Fruit fly (Drosophila melanogaster): Measurements from ENCODE around the gene mfrn.

The mfrn gene

DNA sequence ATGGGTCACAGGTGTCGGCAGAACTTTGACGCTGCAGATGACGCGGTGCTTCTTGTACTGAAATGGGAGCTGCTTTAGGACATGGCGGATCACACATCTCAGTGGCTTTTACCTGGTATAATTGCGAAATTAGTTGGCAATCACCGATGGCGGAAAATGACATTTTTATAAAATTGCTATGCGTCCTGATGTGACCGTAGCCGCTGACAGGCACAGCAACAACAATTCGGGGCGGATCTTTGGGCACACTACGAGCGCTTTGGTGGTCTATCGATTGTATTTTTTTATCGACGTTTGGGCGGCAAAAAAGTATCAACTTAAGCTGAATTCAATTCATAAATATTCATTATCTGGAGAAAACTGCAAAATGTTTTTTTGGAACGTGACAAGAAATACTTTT, 6.1 kb upstream of the mfrn start, which contains the start of gene CG4951:
Gene CG4951 (minus strand): TSS at position 223 of the 400 bp plus-strand sequence.
- TF ChIP-seq Abd-B (GFP tag; optimal IDR thresholded peaks at IDR 0.05) (no peak), Myc (optimal IDR thresholded peaks at IDR 0.05) (no peak), psq (GFP tag; optimal IDR thresholded peaks at IDR 0.05) (no peak), jim (GFP tag; optimal IDR thresholded peaks at IDR 0.05) (no peak), rgr (GFP tag; optimal IDR thresholded peaks at IDR 0.05) (no peak), CrebA (GFP tag; optimal IDR thresholded peaks at IDR 0.05; ENCODE audit: borderline replicate concordance) (no peak)

DNA sequence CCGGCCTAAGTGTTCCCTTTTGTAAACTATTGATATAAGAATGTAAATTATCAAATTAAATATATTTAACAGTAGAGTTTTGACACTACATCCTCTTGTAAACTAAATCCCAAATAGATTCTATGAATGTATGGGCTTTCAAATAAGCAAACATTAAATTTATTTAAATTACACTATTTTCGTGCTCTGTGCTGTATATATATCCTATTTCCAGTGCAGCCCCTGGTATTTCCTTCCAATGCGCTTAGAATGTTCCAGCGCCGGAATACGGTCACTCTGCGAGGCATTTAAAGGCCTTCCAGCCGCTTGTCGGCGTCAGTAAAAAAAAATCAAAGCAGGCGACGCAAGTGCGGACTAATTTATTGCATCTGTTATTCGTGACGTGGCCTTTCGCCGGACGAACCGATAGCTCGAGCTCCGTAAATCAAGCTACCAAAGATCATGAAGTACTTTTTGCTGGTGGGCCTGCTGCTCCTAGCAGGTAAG, 643 bp upstream of the mfrn start, which contains the start of gene Gp93:
Gene Gp93 (plus strand): TSS at position 291 of the 486 bp plus-strand sequence.
- TF ChIP-seq Rel (GFP tag; optimal IDR thresholded peaks at IDR 0.05) (no peak), Rel (tag; optimal IDR thresholded peaks at IDR 0.05) (peak; percentile 34), Dif (GFP tag; optimal IDR thresholded peaks at IDR 0.05; ENCODE audit: partially characterized antibody) (peak; percentile 38), ey (GFP tag; optimal IDR thresholded peaks at IDR 0.05) (peak; percentile 44), psq (GFP tag; optimal IDR thresholded peaks at IDR 0.05) (peak; percentile 27), HLH106 (tag; optimal IDR thresholded peaks at IDR 0.05) (peak; percentile 74), dsf (GFP tag; optimal IDR thresholded peaks at IDR 0.05; ENCODE audit: borderline replicate concordance) (no peak), br (GFP tag; optimal IDR thresholded peaks at IDR 0.05) (no peak), GATAd (GFP tag; optimal IDR thresholded peaks at IDR 0.05) (no peak), CG9705 (GFP tag; optimal IDR thresholded peaks at IDR 0.05) (peak; percentile 45), Dfd (GFP tag; optimal IDR thresholded peaks at IDR 0.05) (no peak), Sp1 (GFP tag; optimal IDR thresholded peaks at IDR 0.05) (peak; percentile 69), OdsH (GFP tag; optimal IDR thresholded peaks at IDR 0.05) (peak; percentile 39), Vsx2 (GFP tag; optimal IDR thresholded peaks at IDR 0.05; ENCODE audit: partially characterized antibody) (no peak), Hr83 (GFP tag; optimal IDR thresholded peaks at IDR 0.05; ENCODE audit: poor library complexity, severe bottlenecking) (peak; percentile 41)

DNA sequence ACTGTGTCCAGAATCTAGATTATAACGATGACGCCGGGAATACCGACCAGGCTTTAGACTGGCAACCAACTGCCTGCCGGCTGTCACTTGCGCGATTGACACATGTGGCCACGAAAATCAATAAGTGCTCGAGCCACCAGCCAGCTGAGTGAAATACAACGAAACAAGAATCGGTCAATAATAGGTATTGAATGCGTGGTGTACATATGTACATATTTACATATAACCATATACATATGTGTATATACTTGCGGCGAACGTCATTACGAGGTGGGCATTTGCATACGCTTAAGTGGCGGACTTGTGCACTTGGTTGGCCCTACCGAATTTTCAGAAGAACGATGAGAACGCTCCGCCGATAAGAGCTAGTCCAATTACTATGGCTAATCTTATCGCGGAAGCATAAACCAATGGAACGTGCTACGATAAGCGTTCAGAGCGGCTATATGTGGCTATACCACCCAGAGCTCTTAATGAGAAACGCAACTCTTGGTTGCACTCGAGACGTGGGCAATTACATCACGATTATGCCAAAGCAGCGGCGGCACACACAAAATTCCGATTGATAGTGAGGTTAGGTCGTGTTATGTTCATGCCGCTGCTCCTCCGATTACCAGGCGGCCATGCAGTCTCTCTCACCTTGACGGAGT, 1.1 kb downstream of the mfrn start:
- peak; percentile 48 for TF ChIP-seq h (GFP tag; optimal IDR thresholded peaks at IDR 0.05)
- TF ChIP-seq CG9705 (GFP tag; optimal IDR thresholded peaks at IDR 0.05), result no peak
- TF ChIP-seq rgr (GFP tag; optimal IDR thresholded peaks at IDR 0.05), result peak; percentile 47
- TF ChIP-seq psq (GFP tag; optimal IDR thresholded peaks at IDR 0.05), result no peak

DNA sequence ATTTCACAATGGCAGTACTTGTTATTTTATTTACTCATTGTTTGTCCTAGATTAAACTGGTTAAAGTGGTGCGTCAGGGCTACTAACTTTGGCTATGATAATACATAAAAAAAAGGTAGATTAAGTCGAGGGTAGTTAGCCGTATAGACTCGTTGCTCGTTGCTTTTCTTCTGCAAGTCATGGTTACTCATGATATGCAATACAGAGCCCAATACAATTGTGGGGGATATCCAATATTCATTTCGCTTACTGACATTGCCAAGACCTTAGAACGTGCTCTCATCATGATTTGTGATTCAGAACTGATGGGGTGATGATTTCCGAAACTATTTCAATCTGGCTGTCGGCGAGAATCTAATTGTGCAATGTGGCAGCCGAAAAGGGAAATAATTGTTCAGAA, 2.4 kb downstream of the mfrn start:
- TF ChIP-seq Dif (GFP tag; optimal IDR thresholded peaks at IDR 0.05; ENCODE audit: partially characterized antibody) (no peak), h (GFP tag; optimal IDR thresholded peaks at IDR 0.05) (no peak), Rel (GFP tag; optimal IDR thresholded peaks at IDR 0.05) (no peak), Rel (tag; optimal IDR thresholded peaks at IDR 0.05) (peak; percentile 88)

DNA sequence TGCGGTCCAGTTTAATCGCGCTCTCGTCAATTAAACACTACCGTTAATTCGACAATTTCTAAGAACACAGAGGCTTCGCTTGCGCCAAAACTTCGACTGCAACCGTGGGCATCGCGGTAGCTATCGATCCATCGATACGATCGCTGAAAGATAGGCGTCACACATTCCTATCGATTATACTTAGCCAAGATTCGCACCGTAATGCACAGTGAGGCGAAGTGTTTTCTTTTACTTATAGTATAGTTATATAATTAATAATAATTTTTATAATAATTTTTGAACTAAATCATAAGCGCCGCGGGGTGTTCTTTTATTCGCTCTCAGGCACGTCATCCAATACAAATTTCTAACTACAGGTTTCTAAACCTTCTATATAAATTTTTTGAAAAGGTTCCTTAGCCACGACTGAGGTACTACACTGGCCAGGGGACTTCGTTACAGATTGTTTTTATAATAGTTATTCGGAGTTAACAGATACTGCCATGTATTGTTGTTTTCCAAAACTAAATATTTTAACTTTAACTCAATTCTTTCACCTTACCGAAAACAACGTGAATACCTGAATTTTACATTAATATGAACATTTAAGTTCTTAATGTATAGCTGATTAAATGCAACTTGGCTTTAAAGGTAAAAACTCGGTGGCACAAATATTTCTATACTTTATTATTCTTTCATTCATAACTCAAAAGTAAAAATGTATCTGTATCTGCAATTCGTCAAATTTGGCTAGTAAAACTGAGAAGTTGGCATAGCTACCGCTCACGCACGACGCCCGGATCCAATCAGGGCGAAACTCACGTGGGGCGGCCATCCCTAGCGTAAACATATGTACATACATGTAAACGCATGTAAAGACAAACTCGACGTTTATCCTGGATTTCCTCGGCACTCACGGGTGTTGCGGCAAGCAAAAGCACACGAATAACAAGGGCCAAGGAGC, 9.8 kb downstream of the mfrn start, which contains the start of the genes NSD and BOD1:
Gene NSD (minus strand): TSS at position 102 of the 943 bp plus-strand sequence.
Gene BOD1 (plus strand): TSS at position 494 of the 943 bp plus-strand sequence.
- no peak for TF ChIP-seq dmrt93B (GFP tag; optimal IDR thresholded peaks at IDR 0.05)
- TF ChIP-seq sv (GFP tag; optimal IDR thresholded peaks at IDR 0.05), result peak; percentile 9
- TF ChIP-seq rgr (GFP tag; optimal IDR thresholded peaks at IDR 0.05), result peak; percentile 23
- TF ChIP-seq usp (GFP tag; optimal IDR thresholded peaks at IDR 0.05), result no peak
- no peak for TF ChIP-seq fru (GFP tag; optimal IDR thresholded peaks at IDR 0.05)
- TF ChIP-seq Dif (GFP tag; optimal IDR thresholded peaks at IDR 0.05; ENCODE audit: partially characterized antibody), result peak; percentile 11
- peak in 1 of 2 experiments; percentile 57 for TF ChIP-seq foxo (GFP tag; optimal IDR thresholded peaks at IDR 0.05)
- TF ChIP-seq Hr83 (GFP tag; optimal IDR thresholded peaks at IDR 0.05; ENCODE audit: poor library complexity, severe bottlenecking), result peak; percentile 78
- no peak for TF ChIP-seq brk (GFP tag; optimal IDR thresholded peaks at IDR 0.05)
- peak; percentile 13 for TF ChIP-seq br (GFP tag; optimal IDR thresholded peaks at IDR 0.05)
- peak; percentile 1 for TF ChIP-seq jim (GFP tag; optimal IDR thresholded peaks at IDR 0.05)
- TF ChIP-seq tai (GFP tag; optimal IDR thresholded peaks at IDR 0.05), result no peak
- TF ChIP-seq dl (GFP tag; optimal IDR thresholded peaks at IDR 0.05; ENCODE audit: insufficient read depth in 1 of 2, partially characterized antibody in 2 of 2), result no peak
- no peak for TF ChIP-seq Rel (GFP tag; optimal IDR thresholded peaks at IDR 0.05)
- TF ChIP-seq Rel (tag; optimal IDR thresholded peaks at IDR 0.05), result no peak
- no peak for TF ChIP-seq CG9705 (GFP tag; optimal IDR thresholded peaks at IDR 0.05)
- no peak for TF ChIP-seq Jra (GFP tag; optimal IDR thresholded peaks at IDR 0.05)
- peak; percentile 88 for TF ChIP-seq Myc (optimal IDR thresholded peaks at IDR 0.05)
- no peak for TF ChIP-seq OdsH (GFP tag; optimal IDR thresholded peaks at IDR 0.05)
- TF ChIP-seq HLH106 (tag; optimal IDR thresholded peaks at IDR 0.05), result peak; percentile 67
- TF ChIP-seq h (GFP tag; optimal IDR thresholded peaks at IDR 0.05), result peak; percentile 20
